Worm (Caenorhabditis elegans) whole organism, L1 larva: ENCODE data around the gene Y75D11A.6.

Source experiments
- C34B4.2 ChIP-seq: sonication (generic microtip); optimal IDR thresholded peaks from 2 replicates; lab custom pipeline; 2017; ENCODE audit warnings: mild to moderate bottlenecking, missing genetic modification characterization, missing compliant biosample characterization
- alr-1 ChIP-seq: fragments of 200-800 bp; sonication (Bioruptor generic); optimal IDR thresholded peaks from 2 replicates; lab custom pipeline; 2018; ENCODE audit warnings: borderline replicate concordance, mild to moderate bottlenecking, missing genetic modification characterization, missing compliant biosample characterization
- ama-1 ChIP-seq: fragments of 150-350 bp; optimal IDR thresholded peaks from 2 replicates; lab custom pipeline; 2014
- dpl-1 ChIP-seq, 3 experiments: fragments of 150-350 bp in 2 of 3; sonication (generic microtip) in 1 of 3; optimal IDR thresholded peaks; 2 replicates each; lab custom pipeline; 2014 to 2017; ENCODE audit warnings: missing biosample characterization in 3 of 3, missing genetic modification characterization in 3 of 3, missing genetic modification reagents in 3 of 3
- hlh-4 ChIP-seq: sonication (generic microtip); optimal IDR thresholded peaks from 2 replicates; lab custom pipeline; 2016; ENCODE audit warnings: mild to moderate bottlenecking, missing genetic modification characterization, missing compliant biosample characterization
- skn-1 ChIP-seq: fragments of 150-350 bp; optimal IDR thresholded peaks from 2 replicates; lab custom pipeline; 2014; ENCODE audit warnings: missing biosample characterization, missing genetic modification characterization
- ztf-11 ChIP-seq, 2 experiments: sonication (generic microtip); optimal IDR thresholded peaks; 2 replicates each; lab custom pipeline; 2016 to 2017; ENCODE audit warnings: missing genetic modification characterization in 2 of 2, missing biosample characterization in 1 of 2, missing compliant biosample characterization in 1 of 2

ce11 chrX:1769636-1770035 is 21.3 kb upstream of the Y75D11A.6 start:
- TF ChIP-seq ztf-11 (tag; optimal IDR thresholded peaks at IDR 0.05; lab: Kevin White, UChicago) (no peak), skn-1 (no peak), alr-1 (tag; lab: Kevin White, UChicago) (no peak), C34B4.2 (no peak), hlh-4 (tag; lab: Kevin White, UChicago) (no peak), ama-1 (lab: Kevin White, UChicago) (no peak), dpl-1 (GFP tag; optimal IDR thresholded peaks at IDR 0.05; lab: Kevin White, UChicago) (no peak)
